Fruit fly (Drosophila melanogaster): ENCODE results near the gene Marf1.

- TF ChIP-seq Rx (GFP tag; IDR thresholded peaks at IDR 0.05) (no peak), gcm2 (GFP tag; optimal IDR thresholded peaks at IDR 0.05) (no peak), Oli (tag; optimal IDR thresholded peaks at IDR 0.05) (no peak), CG8290 (GFP tag; optimal IDR thresholded peaks at IDR 0.05) (no peak), CG8290 (tag; optimal IDR thresholded peaks at IDR 0.05) (no peak), odd (GFP tag; optimal IDR thresholded peaks at IDR 0.05) (no peak), CG1832 (GFP tag; optimal IDR thresholded peaks at IDR 0.05) (no peak), vnd (GFP tag; IDR thresholded peaks at IDR 0.05; ENCODE audit: partially characterized antibody) (no peak), CG12236 (GFP tag; optimal IDR thresholded peaks at IDR 0.05) (no peak), cwo (GFP tag; optimal IDR thresholded peaks at IDR 0.05) (no peak), CG31441 (GFP tag; IDR thresholded peaks at IDR 0.05) (no peak), CoRest (tag; optimal IDR thresholded peaks at IDR 0.05) (no peak), CG9817 (tag; optimal IDR thresholded peaks at IDR 0.05) (no peak), hbn (GFP tag; IDR thresholded peaks at IDR 0.05; ENCODE audit: partially characterized antibody) (no peak), CG6175 (GFP tag; IDR thresholded peaks at IDR 0.05) (no peak)
Observed at dm6 chr2L:22390635-22391034, 82.1 kb downstream of the Marf1 start.

Data from whole organism, embryonic.